Worm (Caenorhabditis elegans) whole organism, L4/young adult: ENCODE results near the gene txt-9.

Experiments
- W03F9.2 ChIP-seq: fragments of 150-350 bp; optimal IDR thresholded peaks from 2 replicates; lab custom pipeline; 2014; ENCODE audit warnings: missing biosample characterization, missing genetic modification characterization
- dao-5 ChIP-seq: sonication (generic microtip); optimal IDR thresholded peaks from 2 replicates; lab custom pipeline; 2016; ENCODE audit warnings: missing genotype, missing genetic modification characterization, moderate library complexity, missing compliant biosample characterization
- him-1 ChIP-seq: sonication (generic microtip); optimal IDR thresholded peaks from 2 replicates; lab custom pipeline; 2016; ENCODE audit warnings: missing genotype, missing genetic modification reagents, missing genetic modification characterization, missing compliant biosample characterization

The txt-9 gene

DNA sequence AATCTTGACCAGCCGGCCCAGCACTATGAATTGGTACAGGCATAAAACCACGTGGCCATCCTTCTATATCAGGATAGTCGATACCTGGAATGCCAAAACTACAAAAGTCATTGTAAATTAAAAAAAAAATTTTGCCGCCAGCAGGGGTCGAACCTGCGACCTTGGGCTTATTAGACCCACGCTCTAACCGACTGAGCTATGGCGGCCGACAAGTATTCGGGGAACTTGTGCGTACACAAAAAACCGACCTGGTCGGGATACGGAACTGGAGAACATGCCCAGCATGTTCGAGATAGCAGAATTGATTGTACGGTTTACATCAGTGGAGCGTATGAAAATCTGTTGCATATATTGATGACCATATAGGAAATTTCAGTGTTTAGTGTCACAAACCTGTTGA, 28.3 kb upstream of the txt-9 start:
- peak; percentile 12 for TF ChIP-seq W03F9.2
- TF ChIP-seq him-1 (tag; lab: Kevin White, UChicago): peak; percentile 55
- TF ChIP-seq dao-5 (tag; lab: Kevin White, UChicago): peak; percentile 13

DNA sequence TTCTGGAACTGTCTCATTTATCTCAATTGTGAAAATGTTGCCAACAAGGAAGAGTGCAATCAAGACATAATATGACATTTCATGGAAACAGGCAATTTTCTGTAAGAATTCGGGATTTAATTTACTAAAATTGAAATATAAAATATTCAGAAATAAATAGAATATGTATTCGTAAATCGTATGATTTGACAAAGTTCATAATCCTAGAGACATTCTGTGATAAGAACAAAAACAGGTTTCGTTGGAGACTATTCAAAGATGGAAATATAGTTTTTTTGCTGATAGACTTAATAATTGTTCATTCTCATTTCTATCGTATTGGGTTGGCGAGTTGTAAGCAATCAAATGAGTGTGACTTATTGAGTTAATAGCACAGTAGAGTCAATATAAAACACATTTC, 27.5 kb upstream of the txt-9 start, which contains the start of gene C27A2.12:
Gene C27A2.12 (minus strand): TSS at position 101 of the 400 bp plus-strand sequence.
- TF ChIP-seq dao-5 (tag; lab: Kevin White, UChicago): no peak
- TF ChIP-seq W03F9.2: no peak
- TF ChIP-seq him-1 (tag; lab: Kevin White, UChicago): no peak

DNA sequence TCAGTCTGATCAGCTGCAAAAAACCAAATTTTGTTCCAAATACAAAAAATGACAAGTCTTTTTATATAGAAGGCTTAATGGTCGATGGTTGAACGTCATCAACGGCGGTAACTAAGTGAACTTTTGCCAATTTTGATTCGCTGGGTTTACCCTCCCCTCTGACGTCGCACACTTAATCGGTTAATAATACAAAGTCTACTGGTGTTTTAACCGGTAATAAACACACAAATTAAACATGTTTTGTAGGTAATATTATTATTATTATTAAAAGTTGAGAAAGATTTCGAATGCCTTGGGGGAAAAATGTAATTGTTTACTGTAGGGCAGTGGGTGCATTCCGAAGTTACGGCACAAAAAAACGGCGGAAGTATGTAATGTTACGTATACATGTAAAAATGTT, 24.9 kb upstream of the txt-9 start, which contains the start of gene pho-12:
Gene pho-12 (minus strand): TSS at position 101 of the 400 bp plus-strand sequence.
- no peak for TF ChIP-seq dao-5 (tag; lab: Kevin White, UChicago)
- no peak for TF ChIP-seq W03F9.2
- no peak for TF ChIP-seq him-1 (tag; lab: Kevin White, UChicago)

DNA sequence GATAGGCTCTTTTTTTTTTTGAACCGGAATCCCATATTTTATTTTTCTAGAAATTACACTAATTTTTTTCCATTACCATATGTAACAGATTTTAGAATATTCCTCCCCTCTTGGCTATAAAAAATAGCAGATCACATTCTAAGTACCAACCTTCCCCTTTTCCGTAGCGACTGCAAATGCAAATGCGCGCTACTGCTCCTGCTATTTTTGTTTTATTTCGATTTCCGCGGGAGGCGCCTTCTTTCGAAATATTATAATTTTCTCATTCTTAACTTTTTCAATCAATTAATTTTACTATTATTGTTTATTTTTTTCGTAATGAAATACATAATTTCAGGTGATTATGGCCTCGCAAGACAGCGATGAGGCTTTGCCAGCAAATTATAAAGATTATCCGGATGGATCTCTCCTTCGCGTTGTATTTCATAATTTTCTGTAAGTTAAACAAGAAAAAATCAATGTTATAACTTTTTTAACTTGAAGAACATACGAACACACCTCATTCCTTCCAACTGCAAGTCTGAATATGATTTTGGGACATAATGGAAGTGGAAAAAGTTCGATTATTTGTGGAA, 23.7 kb upstream of the txt-9 start, which contains the start of gene smc-5:
Gene smc-5 (plus strand): TSS at position 332 of the 575 bp plus-strand sequence.
- TF ChIP-seq him-1 (tag; lab: Kevin White, UChicago): no peak
- no peak for TF ChIP-seq dao-5 (tag; lab: Kevin White, UChicago)
- no peak for TF ChIP-seq W03F9.2

DNA sequence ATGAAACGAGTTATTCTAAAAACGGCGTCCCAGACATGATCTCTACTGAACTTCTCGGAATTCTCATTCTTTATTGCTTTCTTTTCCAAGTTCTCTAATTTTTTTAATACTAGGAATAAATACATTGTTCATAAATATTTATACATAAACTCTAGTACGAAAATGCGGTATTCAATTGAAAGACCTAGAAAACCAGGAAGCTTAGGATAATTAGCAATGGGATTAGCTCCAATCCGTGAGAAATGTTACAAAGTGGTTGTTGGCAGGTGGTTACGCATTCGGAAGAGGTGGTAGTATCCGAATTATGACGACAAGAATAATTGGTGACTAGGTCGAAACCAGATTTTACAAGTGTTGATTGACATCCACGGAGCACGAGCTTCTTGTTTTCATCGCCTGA, 18.6 kb upstream of the txt-9 start:
- no peak for TF ChIP-seq W03F9.2
- TF ChIP-seq him-1 (tag; lab: Kevin White, UChicago): no peak
- no peak for TF ChIP-seq dao-5 (tag; lab: Kevin White, UChicago)

DNA sequence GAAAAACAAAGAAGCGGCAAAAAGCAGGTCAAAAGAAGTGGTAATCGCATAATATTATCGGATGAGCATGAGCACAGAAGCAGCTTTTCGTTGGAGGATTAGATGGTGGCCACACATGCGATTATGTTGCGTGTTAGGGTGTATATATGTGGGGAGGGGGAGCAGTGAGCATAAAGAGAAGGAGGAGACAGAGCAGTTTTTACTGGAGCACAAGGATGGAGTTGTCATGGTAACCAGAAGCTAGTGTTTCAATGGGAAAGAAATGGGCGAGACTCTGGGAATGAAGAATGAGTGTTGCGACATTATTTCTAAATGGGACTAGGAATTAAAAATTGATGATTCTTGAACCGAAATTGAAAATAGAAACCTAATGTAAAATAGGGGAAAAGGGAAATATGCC, 17.7 kb upstream of the txt-9 start, which contains the start of gene C27A2.8:
Gene C27A2.8 (minus strand): TSS at position 117 of the 400 bp plus-strand sequence.
- no peak for TF ChIP-seq him-1 (tag; lab: Kevin White, UChicago)
- no peak for TF ChIP-seq W03F9.2
- no peak for TF ChIP-seq dao-5 (tag; lab: Kevin White, UChicago)

DNA sequence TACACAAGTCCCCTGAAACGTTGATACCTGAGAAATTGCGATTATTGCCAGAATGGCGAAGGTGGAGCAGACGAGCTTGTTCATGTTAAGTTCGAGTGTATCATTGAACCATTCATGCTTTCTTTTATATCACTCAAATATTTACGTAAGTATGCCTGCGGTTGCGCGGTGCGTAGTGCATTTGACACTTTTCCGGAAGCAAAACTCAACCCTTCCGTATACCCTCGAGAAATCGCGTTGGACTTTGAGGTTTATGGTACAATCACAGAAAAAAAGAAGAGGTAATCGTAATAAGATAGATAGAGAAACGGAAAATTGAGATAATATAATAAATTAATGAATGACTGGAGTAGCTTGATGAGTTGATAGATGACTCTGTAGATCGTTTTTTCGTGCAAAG, 16.1 kb upstream of the txt-9 start, which contains the start of gene idpb-2:
Gene idpb-2 (minus strand): TSS at position 101 of the 400 bp plus-strand sequence.
- TF ChIP-seq W03F9.2: no peak
- TF ChIP-seq him-1 (tag; lab: Kevin White, UChicago): no peak
- no peak for TF ChIP-seq dao-5 (tag; lab: Kevin White, UChicago)

DNA sequence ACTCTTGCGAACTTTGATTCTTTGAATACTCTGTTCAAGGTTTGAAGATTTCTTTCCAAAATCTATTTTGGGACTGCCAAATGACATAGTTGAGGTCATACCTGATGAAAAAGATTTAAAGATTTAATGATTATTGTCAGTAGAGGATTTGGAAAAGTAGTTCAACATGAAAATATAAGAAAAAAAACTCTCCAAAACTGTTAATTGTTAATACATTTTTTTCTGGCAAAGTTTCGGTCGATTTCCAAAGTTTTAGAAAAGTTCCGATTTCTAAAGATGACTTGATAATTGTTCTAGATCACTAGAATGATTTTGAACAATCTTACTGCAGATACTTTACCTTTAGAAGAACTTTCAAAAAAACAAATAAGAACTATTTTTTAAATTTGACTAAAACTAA, 14.3 kb upstream of the txt-9 start, which contains the start of gene C27A2.7:
Gene C27A2.7 (minus strand): TSS at position 101 of the 400 bp plus-strand sequence.
- TF ChIP-seq dao-5 (tag; lab: Kevin White, UChicago) (no peak), him-1 (tag; lab: Kevin White, UChicago) (no peak), W03F9.2 (no peak)

DNA sequence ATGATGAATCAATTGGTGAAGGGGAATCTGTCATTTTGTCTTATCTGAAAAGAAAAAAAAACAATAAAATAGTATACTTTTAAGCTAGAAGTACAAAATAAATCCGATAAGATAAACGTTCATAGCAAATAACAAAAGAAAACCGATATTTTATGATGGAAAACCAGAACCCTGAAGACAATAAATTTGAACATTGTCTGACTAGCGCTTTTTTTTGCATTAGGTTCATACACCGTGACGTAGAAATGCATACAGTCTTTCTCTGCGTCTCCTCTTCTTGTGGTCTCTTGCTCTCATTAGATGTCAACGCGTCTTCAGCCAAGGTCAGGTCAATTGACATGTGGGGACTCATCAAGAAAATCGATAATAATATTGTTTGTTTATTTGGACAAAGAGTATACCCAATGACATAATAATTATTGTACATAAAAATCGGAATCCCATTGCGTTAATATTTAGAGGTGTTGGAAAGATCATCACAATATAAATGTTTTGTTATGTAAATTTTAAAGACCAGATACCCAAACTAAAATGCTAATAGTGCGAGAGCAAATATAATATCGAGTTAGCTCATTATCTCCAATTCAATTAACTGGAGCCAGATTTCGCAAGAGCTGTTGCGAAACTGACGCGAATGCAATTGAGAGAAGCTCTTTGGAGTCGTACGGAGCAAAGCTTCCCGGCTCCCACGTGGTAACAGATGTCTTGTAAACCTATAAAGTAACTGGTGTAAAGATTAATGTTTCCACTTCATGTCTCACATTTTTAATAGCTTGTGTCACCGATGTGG, 4.3 kb upstream of the txt-9 start, which contains the start of gene dsh-2:
Gene dsh-2 (minus strand): TSS at position 51 of the 790 bp plus-strand sequence.
- TF ChIP-seq him-1 (tag; lab: Kevin White, UChicago) (no peak), W03F9.2 (peak; percentile 45)

DNA sequence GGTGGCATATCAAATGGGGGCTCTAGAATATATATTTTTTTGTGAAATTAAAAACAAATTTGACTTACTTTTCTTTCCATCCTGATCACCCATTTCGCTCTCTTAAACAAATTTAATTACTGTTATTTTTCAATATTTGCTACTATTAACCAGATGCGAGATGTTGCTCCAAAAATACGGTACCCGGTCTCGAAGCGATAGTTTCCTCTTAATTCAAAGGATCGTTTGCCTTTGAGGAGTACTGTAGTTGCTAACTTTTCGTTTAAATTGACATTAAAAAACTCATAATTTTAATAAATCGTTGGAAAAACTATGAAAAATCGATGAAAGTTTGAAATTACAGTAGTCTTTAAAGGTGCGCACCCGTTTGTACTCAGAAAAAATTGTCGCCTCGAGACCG, 2.2 kb upstream of the txt-9 start, which contains the start of gene C04G6.4:
Gene C04G6.4 (minus strand): TSS at position 101 of the 400 bp plus-strand sequence.
- TF ChIP-seq dao-5 (tag; lab: Kevin White, UChicago) (no peak), W03F9.2 (no peak), him-1 (tag; lab: Kevin White, UChicago) (no peak)

DNA sequence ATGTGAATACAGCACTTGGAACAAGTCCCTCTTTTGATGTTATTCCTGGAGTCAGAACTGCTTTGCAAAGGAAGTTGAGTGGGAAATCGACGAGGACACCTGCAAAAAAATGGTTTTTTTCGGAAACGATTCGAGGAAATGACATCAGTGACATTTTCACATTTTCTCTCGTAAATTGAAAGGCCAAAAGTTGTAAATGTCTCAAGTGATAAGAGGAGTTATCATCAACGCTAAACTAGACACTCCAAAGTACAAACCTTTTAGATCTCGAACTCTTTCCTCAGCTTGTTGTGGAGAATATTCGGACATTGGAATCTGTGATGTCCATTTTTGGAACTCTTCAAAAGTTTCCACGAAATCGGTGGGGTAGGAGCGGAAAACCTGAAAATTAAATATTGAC, 1.4 kb upstream of the txt-9 start:
- TF ChIP-seq him-1 (tag; lab: Kevin White, UChicago) (no peak), W03F9.2 (no peak), dao-5 (tag; lab: Kevin White, UChicago) (no peak)

DNA sequence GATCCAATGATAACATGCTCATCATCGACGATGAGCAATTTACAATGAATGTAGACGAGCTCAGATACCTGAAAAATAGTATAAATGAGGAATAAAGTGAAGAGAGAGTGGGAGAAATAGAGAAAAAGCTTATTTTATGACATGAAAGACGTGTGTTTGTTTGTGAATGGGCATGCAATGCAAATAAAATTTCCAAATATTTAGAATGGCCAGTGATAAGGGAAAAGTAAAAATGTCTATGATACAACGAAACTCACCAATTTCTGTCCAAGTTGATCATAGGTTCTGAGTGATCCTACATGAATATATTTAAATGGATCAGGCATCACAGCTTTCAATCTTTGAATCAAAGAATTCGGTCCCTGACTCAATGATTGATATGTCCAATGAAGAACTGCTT, 558 bp downstream of the txt-9 start:
- TF ChIP-seq dao-5 (tag; lab: Kevin White, UChicago) (no peak), W03F9.2 (no peak), him-1 (tag; lab: Kevin White, UChicago) (no peak)

DNA sequence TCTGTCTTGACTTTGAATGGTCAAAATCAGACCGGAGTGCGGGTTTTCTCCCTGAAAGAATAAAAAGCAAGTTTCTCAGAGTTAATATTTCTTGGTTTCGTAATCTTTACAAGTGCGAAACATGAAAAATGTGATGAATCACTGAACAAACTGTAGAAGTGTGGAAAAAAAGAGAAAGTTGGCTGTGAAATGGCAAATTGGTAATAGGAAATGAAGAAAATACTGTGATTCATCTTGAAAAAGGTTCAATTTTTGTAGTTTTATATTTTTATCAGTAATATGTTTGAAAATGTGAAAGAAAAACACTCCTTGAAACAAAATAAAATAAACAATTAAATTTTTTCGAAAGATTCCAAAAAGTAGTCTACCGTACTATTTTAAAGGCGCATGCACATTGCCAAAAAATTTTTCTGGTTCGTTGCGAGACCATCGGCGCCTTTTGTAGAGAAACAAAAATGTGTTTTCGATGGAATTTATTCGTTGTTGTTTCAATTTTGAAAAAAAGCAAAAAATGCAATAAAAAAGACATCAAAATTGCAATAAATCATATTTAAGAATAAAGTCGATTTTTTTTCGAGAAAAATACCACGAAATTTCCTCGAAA, 6.2 kb downstream of the txt-9 start, which contains the start of gene pld-1:
Gene pld-1 (minus strand): TSS at position 51 of the 604 bp plus-strand sequence.
- TF ChIP-seq him-1 (tag; lab: Kevin White, UChicago) (no peak), W03F9.2 (peak; percentile 34)
